Fruit fly (Drosophila melanogaster) whole organism, embryonic: ENCODE data around the gene CG13449.

Source experiments
- BEAF-32 ChIP-seq: fragments of 200-800 bp; sonication (Bioruptor generic); optimal IDR thresholded peaks from 3 replicates; lab custom pipeline; 2017; ENCODE audit warnings: missing biosample characterization, missing genetic modification characterization, mild to moderate bottlenecking, moderate library complexity, missing genetic modification reagents
- Bdp1 ChIP-seq: fragments of 200-800 bp; sonication (Bioruptor generic); optimal IDR thresholded peaks from 3 replicates; lab custom pipeline; 2016; ENCODE audit warnings: missing biosample characterization, missing genetic modification characterization
- CG10543 ChIP-seq: fragments of 200-800 bp; sonication (Bioruptor generic); optimal IDR thresholded peaks from 3 replicates; lab custom pipeline; 2017; ENCODE audit warnings: missing biosample characterization, mild to moderate bottlenecking, missing genetic modification characterization, moderate library complexity
- CG12071 ChIP-seq: fragments of 200-800 bp; sonication (Bioruptor generic); optimal IDR thresholded peaks from 3 replicates; lab custom pipeline; 2018; ENCODE audit warnings: missing biosample characterization, mild to moderate bottlenecking, missing genetic modification characterization
- CG12236 ChIP-seq: fragments of 200-800 bp; sonication (Bioruptor generic); optimal IDR thresholded peaks from 2 replicates; lab custom pipeline; 2016; ENCODE audit warnings: missing biosample characterization, missing genetic modification characterization
- CG12299 ChIP-seq: fragments of 200-800 bp; sonication (Bioruptor generic); optimal IDR thresholded peaks from 2 replicates; lab custom pipeline; 2018; ENCODE audit warnings: missing biosample characterization, mild to moderate bottlenecking, missing genetic modification characterization
- CG13894 ChIP-seq: fragments of 200-800 bp; sonication (Bioruptor generic); optimal IDR thresholded peaks from 3 replicates; lab custom pipeline; 2018; ENCODE audit warnings: missing biosample characterization, mild to moderate bottlenecking, missing genetic modification characterization, moderate library complexity
- CG14710 ChIP-seq: fragments of 200-800 bp; sonication (Bioruptor generic); optimal IDR thresholded peaks from 3 replicates; lab custom pipeline; 2019; ENCODE audit warnings: missing biosample characterization, mild to moderate bottlenecking, missing genetic modification characterization, moderate library complexity
- CG16813 ChIP-seq: fragments of 200-800 bp; sonication (Bioruptor generic); IDR thresholded peaks from 3 replicates; pipeline ENCODE4 v1.3.6; 2022; ENCODE audit warnings: missing biosample characterization, missing genetic modification characterization; ENCODE audit not compliant: partially characterized antibody
- CG17802 ChIP-seq: fragments of 200-800 bp; sonication (Bioruptor generic); optimal IDR thresholded peaks from 2 replicates; lab custom pipeline; 2018; ENCODE audit warnings: missing biosample characterization, mild to moderate bottlenecking, missing genetic modification characterization, moderate library complexity
- CG17829 ChIP-seq: fragments of 200-800 bp; optimal IDR thresholded peaks from 2 replicates; lab custom pipeline; 2019; ENCODE audit warnings: missing biosample characterization, mild to moderate bottlenecking, missing genetic modification characterization, moderate library complexity
- CG18599 ChIP-seq: fragments of 200-800 bp; sonication (Bioruptor generic); optimal IDR thresholded peaks from 3 replicates; lab custom pipeline; 2017; ENCODE audit warnings: missing biosample characterization, missing genetic modification characterization, mild to moderate bottlenecking, moderate library complexity, missing genetic modification reagents
- CG18764 ChIP-seq: fragments of 200-800 bp; sonication (Bioruptor generic); optimal IDR thresholded peaks from 3 replicates; lab custom pipeline; 2016; ENCODE audit warnings: missing biosample characterization, missing genetic modification characterization
- CG30403 ChIP-seq: fragments of 200-800 bp; sonication (Bioruptor generic); optimal IDR thresholded peaks from 3 replicates; lab custom pipeline; 2016; ENCODE audit warnings: missing biosample characterization, missing genetic modification characterization
- CG32772 ChIP-seq: fragments of 200-800 bp; sonication (Bioruptor generic); IDR thresholded peaks from 2 replicates; pipeline ENCODE4 v1.3.6; 2022; ENCODE audit warnings: missing biosample characterization, missing genetic modification characterization
- CG34224 ChIP-seq: fragments of 200-800 bp; sonication (Bioruptor generic); IDR thresholded peaks from 3 replicates; pipeline ENCODE4 v1.3.6; 2022; ENCODE audit warnings: missing biosample characterization, missing genetic modification characterization; ENCODE audit not compliant: partially characterized antibody
- CG7271 ChIP-seq: fragments of 200-800 bp; sonication (Bioruptor generic); optimal IDR thresholded peaks from 2 replicates; lab custom pipeline; 2018; ENCODE audit warnings: missing biosample characterization, mild to moderate bottlenecking, missing genetic modification characterization, moderate library complexity
- CG7357 ChIP-seq: fragments of 200-800 bp; sonication (Bioruptor generic); IDR thresholded peaks from 3 replicates; pipeline ENCODE4 v1.3.6; 2022; ENCODE audit warnings: missing biosample characterization, missing genetic modification characterization
- CG7372 ChIP-seq: fragments of 200-800 bp; sonication (Bioruptor generic); IDR thresholded peaks from 2 replicates; pipeline ENCODE4 v1.3.6; 2022; ENCODE audit warnings: missing biosample characterization, missing genetic modification characterization
- CG7963 ChIP-seq: fragments of 200-800 bp; sonication (Bioruptor generic); IDR thresholded peaks from 3 replicates; pipeline ENCODE4 v1.3.6; 2022; ENCODE audit warnings: missing biosample characterization, missing genetic modification characterization; ENCODE audit not compliant: partially characterized antibody
- CG8478 ChIP-seq: fragments of >200 bp; optimal IDR thresholded peaks from 2 replicates; lab custom pipeline; 2018
- CG8924 ChIP-seq: fragments of 200-800 bp; optimal IDR thresholded peaks from 3 replicates; lab custom pipeline; 2019; ENCODE audit warnings: missing biosample characterization, mild to moderate bottlenecking, missing genetic modification characterization, moderate library complexity
- Camta ChIP-seq: fragments of 200-800 bp; sonication (Bioruptor generic); optimal IDR thresholded peaks from 2 replicates; lab custom pipeline; 2016; ENCODE audit warnings: missing biosample characterization, missing genetic modification characterization
- CrebB ChIP-seq: fragments of 200-800 bp; sonication (Bioruptor generic); optimal IDR thresholded peaks from 3 replicates; lab custom pipeline; 2018; ENCODE audit warnings: missing biosample characterization, mild to moderate bottlenecking, missing genetic modification characterization
- Deaf1 ChIP-seq: fragments of 200-800 bp; optimal IDR thresholded peaks from 3 replicates; lab custom pipeline; 2019; ENCODE audit warnings: missing biosample characterization, mild to moderate bottlenecking, missing genetic modification characterization, moderate library complexity
- Dll ChIP-seq: fragments of 200-800 bp; sonication (Bioruptor generic); IDR thresholded peaks from 4 replicates; pipeline ENCODE4 v1.3.6; 2022; ENCODE audit warnings: missing biosample characterization, missing genetic modification characterization; ENCODE audit not compliant: partially characterized antibody
- Fer1 ChIP-seq: fragments of 200-800 bp; sonication (Bioruptor generic); optimal IDR thresholded peaks from 2 replicates; lab custom pipeline; 2017; ENCODE audit warnings: missing biosample characterization, mild to moderate bottlenecking, missing genetic modification characterization
- H2.0 ChIP-seq: fragments of 200-800 bp; sonication (Bioruptor generic); IDR thresholded peaks from 2 replicates; pipeline ENCODE4 v1.3.6; 2022; ENCODE audit warnings: missing biosample characterization, missing genetic modification characterization
- Hey ChIP-seq: fragments of 200-800 bp; sonication (Bioruptor generic); optimal IDR thresholded peaks from 3 replicates; lab custom pipeline; 2018; ENCODE audit warnings: missing biosample characterization, mild to moderate bottlenecking, missing genetic modification characterization
- Lhr ChIP-seq: fragments of 200-800 bp; sonication (Bioruptor generic); optimal IDR thresholded peaks from 3 replicates; lab custom pipeline; 2017; ENCODE audit warnings: mild to moderate bottlenecking, missing biosample characterization, missing genetic modification reagents, missing genetic modification characterization
- Opbp ChIP-seq: fragments of 200-800 bp; sonication (Bioruptor generic); IDR thresholded peaks from 3 replicates; pipeline ENCODE4 v1.3.6; 2022; ENCODE audit warnings: missing biosample characterization, missing genetic modification characterization; ENCODE audit not compliant: partially characterized antibody
- Ravus ChIP-seq: fragments of 200-800 bp; sonication (Bioruptor generic); IDR thresholded peaks from 2 replicates; pipeline ENCODE4 v1.3.6; 2022; ENCODE audit warnings: missing biosample characterization, missing genetic modification characterization
- Sox100B ChIP-seq: fragments of 200-800 bp; sonication (Bioruptor generic); optimal IDR thresholded peaks from 3 replicates; lab custom pipeline; 2018; ENCODE audit warnings: missing biosample characterization, mild to moderate bottlenecking, missing genetic modification characterization
- Stat92E ChIP-seq, 3 experiments: fragments of >200 bp in 2 of 3; fragments of 200-800 bp in 1 of 3; sonication (Bioruptor generic) in 1 of 3; optimal IDR thresholded peaks; 2 replicates each; lab custom pipeline; 2017 to 2019; ENCODE audit warnings: missing biosample characterization in 3 of 3, missing genetic modification characterization in 3 of 3, mild to moderate bottlenecking in 1 of 3, moderate library complexity in 1 of 3
- al ChIP-seq: fragments of 200-800 bp; sonication (Bioruptor generic); IDR thresholded peaks from 2 replicates; pipeline ENCODE4 v1.3.6; 2022; ENCODE audit warnings: missing biosample characterization, missing genetic modification characterization
- ap ChIP-seq: fragments of 200-800 bp; sonication (Bioruptor generic); IDR thresholded peaks from 2 replicates; pipeline ENCODE4 v1.3.6; 2022; ENCODE audit warnings: missing biosample characterization, missing genetic modification characterization
- ato ChIP-seq: fragments of 200-800 bp; sonication (Bioruptor generic); IDR thresholded peaks from 2 replicates; pipeline ENCODE4 v1.3.6; 2022; ENCODE audit warnings: missing biosample characterization, missing genetic modification characterization; ENCODE audit not compliant: partially characterized antibody
- chinmo ChIP-seq: fragments of 200-800 bp; sonication (Bioruptor generic); IDR thresholded peaks from 4 replicates; pipeline ENCODE4 v1.3.6; 2022; ENCODE audit warnings: missing biosample characterization, missing genetic modification characterization; ENCODE audit not compliant: partially characterized antibody
- crc ChIP-seq: fragments of 200-800 bp; sonication (Bioruptor generic); optimal IDR thresholded peaks from 2 replicates; lab custom pipeline; 2016; ENCODE audit warnings: missing biosample characterization, missing genetic modification characterization
- dmrt11E ChIP-seq: fragments of 200-800 bp; sonication (Bioruptor generic); optimal IDR thresholded peaks from 3 replicates; lab custom pipeline; 2018; ENCODE audit warnings: missing biosample characterization, mild to moderate bottlenecking, missing genetic modification characterization, moderate library complexity
- exex ChIP-seq: fragments of 200-800 bp; sonication (Bioruptor generic); optimal IDR thresholded peaks from 4 replicates; lab custom pipeline; 2018; ENCODE audit warnings: missing biosample characterization, mild to moderate bottlenecking, missing genetic modification characterization, moderate library complexity
- ftz-f1 ChIP-seq: fragments of 200-800 bp; sonication (Bioruptor generic); optimal IDR thresholded peaks from 2 replicates; lab custom pipeline; 2016; ENCODE audit warnings: missing biosample characterization, missing genetic modification characterization
- ind ChIP-seq: fragments of 200-800 bp; sonication (Bioruptor generic); optimal IDR thresholded peaks from 3 replicates; lab custom pipeline; 2016; ENCODE audit warnings: missing biosample characterization, missing genetic modification characterization
- inv ChIP-seq: fragments of 200-800 bp; sonication (Bioruptor generic); IDR thresholded peaks from 2 replicates; pipeline ENCODE4 v1.3.6; 2022; ENCODE audit warnings: missing biosample characterization, missing genetic modification characterization; ENCODE audit not compliant: partially characterized antibody
- lbe ChIP-seq: fragments of 200-800 bp; sonication (Bioruptor generic); optimal IDR thresholded peaks from 2 replicates; lab custom pipeline; 2016; ENCODE audit warnings: missing biosample characterization, mild to moderate bottlenecking, missing genetic modification characterization
- slp2 ChIP-seq: fragments of 200-800 bp; sonication (Bioruptor generic); optimal IDR thresholded peaks from 2 replicates; lab custom pipeline; 2016; ENCODE audit warnings: missing biosample characterization, missing genetic modification characterization
- stwl ChIP-seq: fragments of 200-800 bp; sonication (Bioruptor generic); optimal IDR thresholded peaks from 3 replicates; lab custom pipeline; 2018; ENCODE audit warnings: missing biosample characterization, mild to moderate bottlenecking, missing genetic modification characterization, moderate library complexity
- tna ChIP-seq: fragments of 200-800 bp; sonication (Bioruptor generic); IDR thresholded peaks from 2 replicates; pipeline ENCODE4 v1.3.6; 2022; ENCODE audit warnings: missing biosample characterization, missing genetic modification characterization; ENCODE audit not compliant: partially characterized antibody
- trh ChIP-seq: fragments of 200-800 bp; sonication (Bioruptor generic); optimal IDR thresholded peaks from 2 replicates; lab custom pipeline; 2016; ENCODE audit warnings: missing biosample characterization, missing genetic modification characterization
- unpg ChIP-seq: fragments of 200-800 bp; sonication (Bioruptor generic); optimal IDR thresholded peaks from 3 replicates; lab custom pipeline; 2018; ENCODE audit warnings: missing biosample characterization, mild to moderate bottlenecking, missing genetic modification characterization, moderate library complexity

Gene CG13449

dm6 chr3L:15610109-15610508 is 2.5 kb downstream of the CG13449 start, which contains the start of gene CG7650 (continued):
- TF ChIP-seq ftz-f1 (GFP tag; lab: Kevin White, UChicago) (no peak), CrebB (tag; lab: Kevin White, UChicago) (no peak), CG13894 (tag; lab: Kevin White, UChicago) (no peak), slp2 (GFP tag; lab: Kevin White, UChicago) (peak; percentile 3), CG7357 (GFP tag; lab: Robert Waterston, UW) (no peak), Camta (no peak), CG17802 (tag; lab: Kevin White, UChicago) (no peak), dmrt11E (tag; lab: Kevin White, UChicago) (no peak), CG10543 (GFP tag; lab: Kevin White, UChicago) (no peak), CG17829 (peak; percentile 34), CG12299 (tag; lab: Kevin White, UChicago) (no peak), CG18764 (no peak), Ravus (GFP tag; lab: Robert Waterston, UW) (no peak), CG7963 (GFP tag; lab: Robert Waterston, UW) (peak; percentile 79), trh (no peak), CG8924 (tag; lab: Kevin White, UChicago) (no peak), CG14710 (tag; lab: Kevin White, UChicago) (peak; percentile 64), CG16813 (GFP tag; lab: Robert Waterston, UW) (peak; percentile 77), chinmo (GFP tag; lab: Robert Waterston, UW) (peak; percentile 87; the same call in 2 of the 4 replicates), CG7271 (tag; lab: Kevin White, UChicago) (no peak), tna (GFP tag; lab: Robert Waterston, UW) (peak; percentile 69), CG8478 (no peak), Fer1 (GFP tag; lab: Kevin White, UChicago) (peak; percentile 16), CG18599 (no peak), Lhr (no peak), stwl (peak; percentile 72), Deaf1 (tag; lab: Kevin White, UChicago) (no peak), al (GFP tag; lab: Robert Waterston, UW) (no peak), exex (tag; lab: Kevin White, UChicago) (peak; percentile 68), CG12236 (GFP tag; lab: Kevin White, UChicago) (no peak), ind (no peak), unpg (GFP tag; lab: Kevin White, UChicago) (no peak), Stat92E (GFP tag; optimal IDR thresholded peaks at IDR 0.05; lab: Kevin White, UChicago) (peak in 1 of 3 experiments; percentile 65), crc (GFP tag; lab: Kevin White, UChicago) (no peak), BEAF-32 (peak; percentile 87), inv (GFP tag; lab: Robert Waterston, UW) (peak; percentile 75), Hey (no peak), lbe (GFP tag; lab: Kevin White, UChicago) (peak; percentile 6), Bdp1 (GFP tag; lab: Kevin White, UChicago) (no peak), CG34224 (GFP tag; lab: Robert Waterston, UW) (peak; percentile 94), H2.0 (GFP tag; lab: Robert Waterston, UW) (no peak), ap (no peak), Sox100B (GFP tag; lab: Kevin White, UChicago) (no peak), CG30403 (GFP tag; lab: Kevin White, UChicago) (no peak), Opbp (GFP tag; lab: Robert Waterston, UW) (peak; percentile 88), CG32772 (no peak), CG12071 (GFP tag; lab: Kevin White, UChicago) (no peak), CG7372 (no peak), ato (GFP tag; lab: Robert Waterston, UW) (peak; percentile 80), Dll (GFP tag; lab: Robert Waterston, UW) (peak; percentile 96)
